Worm (Caenorhabditis elegans) whole organism, midembryonic: ENCODE results near the gene F54E4.4.

Source experiments
- klf-2 ChIP-seq: fragments of 200-800 bp; sonication (Bioruptor generic); conservative IDR thresholded peaks from 2 replicates; pipeline ENCODE4 v1.3.6; 2022; ENCODE audit warnings: missing genetic modification reagents, missing genetic modification characterization, missing compliant biosample characterization
- ztf-23 ChIP-seq: fragments of 200-800 bp; sonication (Bioruptor generic); IDR thresholded peaks from 2 replicates; pipeline ENCODE4 v1.3.6; 2022; ENCODE audit warnings: missing genetic modification reagents, missing genetic modification characterization, missing compliant biosample characterization

ce11 chrX:14649224-14649623 is 3.9 kb upstream of the F54E4.4 start:
- TF ChIP-seq ztf-23 (GFP tag; lab: Robert Waterston, UW) = no peak
- TF ChIP-seq klf-2 (GFP tag; lab: Robert Waterston, UW) = no peak
